5 worm cellular contexts compared by ENCODE assay signal in the genomic region with DNA sequence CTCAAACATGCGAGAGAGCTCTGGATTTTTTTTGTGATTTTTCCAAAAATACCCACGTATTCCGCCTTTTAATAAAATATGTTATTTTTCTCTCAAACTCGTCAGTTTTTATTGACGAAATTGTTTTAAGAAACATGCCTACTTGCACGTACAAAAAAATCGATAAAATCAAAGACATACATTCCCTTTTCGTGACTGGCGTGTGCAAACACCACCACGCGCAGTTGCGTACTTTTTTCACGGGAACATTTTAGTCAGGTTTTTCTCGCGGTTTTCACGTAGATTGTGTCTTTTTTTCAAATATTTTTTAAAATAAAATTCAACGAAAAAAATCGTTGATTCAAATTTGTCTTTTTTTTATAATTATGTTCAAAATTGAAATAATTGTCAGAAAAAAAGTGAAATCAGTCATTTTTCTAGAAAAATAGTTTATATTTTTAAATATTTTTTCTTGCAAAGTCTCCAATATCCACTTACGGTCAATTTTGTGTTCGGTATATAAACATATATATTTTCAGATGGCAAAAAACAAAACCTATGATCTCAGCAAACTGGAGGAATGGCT.
TF ChIP-seq lines count a peak whose summit lies in the region.

TSS of gene M02E1.1 (plus strand) at position 515 of the 565 bp plus-strand sequence.

TF ChIP-seq in whole organism, L1 larva, 84 proteins besides CTCF, POLR2A, EP300 and RAD21 (continues in another document):
- TF ChIP-seq pag-3 (tag; optimal IDR thresholded peaks at IDR 0.05; lab: Kevin White, UChicago; ENCODE audit: borderline replicate concordance, insufficient read depth) (no peak), nhr-19 (GFP tag; conservative IDR thresholded peaks at IDR 0.05; lab: Robert Waterston, UW) (no peak), ama-1 (optimal IDR thresholded peaks at IDR 0.05; lab: Kevin White, UChicago) (no peak), blmp-1 (tag; optimal IDR thresholded peaks at IDR 0.05; lab: Kevin White, UChicago) (peak; percentile 45), lin-39 (tag; optimal IDR thresholded peaks at IDR 0.05; lab: Kevin White, UChicago) (no peak), lsy-2 (tag; optimal IDR thresholded peaks at IDR 0.05; lab: Kevin White, UChicago) (peak; percentile 22 to 51), unc-98 (GFP tag; IDR thresholded peaks at IDR 0.05; lab: Robert Waterston, UW) (no peak), dsc-1 (tag; optimal IDR thresholded peaks at IDR 0.05; lab: Kevin White, UChicago) (peak; percentile 20), lin-15B (tag; optimal IDR thresholded peaks at IDR 0.05; lab: Kevin White, UChicago) (no peak), vab-15 (tag; optimal IDR thresholded peaks at IDR 0.05; lab: Kevin White, UChicago) (no peak), hlh-17 (GFP tag; optimal IDR thresholded peaks at IDR 0.05; lab: Kevin White, UChicago; ENCODE audit: borderline replicate concordance) (no peak), lin-13 (GFP tag; optimal IDR thresholded peaks at IDR 0.05; lab: Kevin White, UChicago) (no peak), unc-30 (tag; optimal IDR thresholded peaks at IDR 0.05; lab: Kevin White, UChicago) (no peak), nhr-237 (tag; optimal IDR thresholded peaks at IDR 0.05; lab: Kevin White, UChicago) (no peak), nhr-12 (tag; optimal IDR thresholded peaks at IDR 0.05; lab: Kevin White, UChicago) (no peak), unc-130 (tag; optimal IDR thresholded peaks at IDR 0.05; lab: Kevin White, UChicago) (no peak), pqm-1 (tag; optimal IDR thresholded peaks at IDR 0.05; lab: Kevin White, UChicago) (no peak)

TF ChIP-seq in whole organism, L3 larva, 47 proteins besides CTCF, POLR2A, EP300 and RAD21:
- TF ChIP-seq eor-1 (tag; optimal IDR thresholded peaks at IDR 0.05; lab: Kevin White, UChicago) (no peak), pqm-1 (tag; optimal IDR thresholded peaks at IDR 0.05; lab: Kevin White, UChicago) (no peak), snpc-4 (tag; optimal IDR thresholded peaks at IDR 0.05; lab: Kevin White, UChicago) (no peak), nhr-25 (tag; optimal IDR thresholded peaks at IDR 0.05; lab: Kevin White, UChicago) (peak; percentile 9), pha-4 (tag; optimal IDR thresholded peaks at IDR 0.05; lab: Kevin White, UChicago) (peak; percentile 47), ama-1 (optimal IDR thresholded peaks at IDR 0.05; lab: Kevin White, UChicago) (peak; percentile 26), nfya-1 (tag; optimal IDR thresholded peaks at IDR 0.05; lab: Kevin White, UChicago; ENCODE audit: insufficient read depth) (peak; percentile 36), ceh-28 (tag; optimal IDR thresholded peaks at IDR 0.05; lab: Kevin White, UChicago) (peak; percentile 76), hmg-11 (tag; optimal IDR thresholded peaks at IDR 0.05; lab: Kevin White, UChicago) (peak; percentile 46), ceh-16 (tag; optimal IDR thresholded peaks at IDR 0.05; lab: Kevin White, UChicago) (no peak), nhr-23 (tag; optimal IDR thresholded peaks at IDR 0.05; lab: Kevin White, UChicago) (peak; percentile 50), elt-2 (tag; optimal IDR thresholded peaks at IDR 0.05; lab: Kevin White, UChicago) (peak; percentile 11)
TF ChIP-seq in whole organism, L3 larva: peak in this region for 8.

TF ChIP-seq in whole organism, early embryonic, 17 proteins besides CTCF, POLR2A, EP300 and RAD21:
- peak; percentile 2 for TF ChIP-seq F13C5.2 (tag; optimal IDR thresholded peaks at IDR 0.05; lab: Kevin White, UChicago)
- TF ChIP-seq tbx-37 (GFP tag; conservative IDR thresholded peaks at IDR 0.05; lab: Robert Waterston, UW): no peak
- no peak for TF ChIP-seq ceh-13 (GFP tag; optimal IDR thresholded peaks at IDR 0.05; lab: Kevin White, UChicago)
- TF ChIP-seq tbx-11 (GFP tag; IDR thresholded peaks at IDR 0.05; lab: Robert Waterston, UW): no peak
- no peak for TF ChIP-seq hnd-1 (tag; optimal IDR thresholded peaks at IDR 0.05; lab: Kevin White, UChicago)

TF ChIP-seq in whole organism, midembryonic, 9 proteins besides CTCF, POLR2A, EP300 and RAD21:
- TF ChIP-seq klf-2 (GFP tag; conservative IDR thresholded peaks at IDR 0.05; lab: Robert Waterston, UW) (no peak), cog-1 (tag; optimal IDR thresholded peaks at IDR 0.05; lab: Kevin White, UChicago) (peak; percentile 15), ztf-29 (GFP tag; IDR thresholded peaks at IDR 0.05; lab: Robert Waterston, UW) (no peak), T22C8.4 (GFP tag; IDR thresholded peaks at IDR 0.05; lab: Robert Waterston, UW) (peak; percentile 88), med-1 (GFP tag; optimal IDR thresholded peaks at IDR 0.05; lab: Kevin White, UChicago; ENCODE audit: insufficient read depth) (no peak), ztf-23 (GFP tag; IDR thresholded peaks at IDR 0.05; lab: Robert Waterston, UW) (no peak), tab-1 (GFP tag; IDR thresholded peaks at IDR 0.05; lab: Robert Waterston, UW) (no peak), flt-1 (GFP tag; IDR thresholded peaks at IDR 0.05; lab: Robert Waterston, UW) (no peak)

TF ChIP-seq in whole organism, young adult, 124 proteins besides CTCF, POLR2A, EP300 and RAD21:
- TF ChIP-seq lsy-27 (tag; optimal IDR thresholded peaks at IDR 0.05; lab: Kevin White, UChicago; ENCODE audit: borderline replicate concordance, insufficient read depth) (peak; percentile 10), mcd-1 (GFP tag; IDR thresholded peaks at IDR 0.05; lab: Robert Waterston, UW) (no peak), cebp-1 (GFP tag; IDR thresholded peaks at IDR 0.05; lab: Robert Waterston, UW) (no peak), cebp-1 (tag; optimal IDR thresholded peaks at IDR 0.05; lab: Kevin White, UChicago) (peak; percentile 16), lin-40 (tag; optimal IDR thresholded peaks at IDR 0.05; lab: Kevin White, UChicago) (peak; percentile 30), hsf-1 (GFP tag; IDR thresholded peaks at IDR 0.05; lab: Robert Waterston, UW) (no peak), attf-5 (GFP tag; optimal IDR thresholded peaks at IDR 0.05; lab: Kevin White, UChicago) (peak; percentile 52)

Comparison
In these comparisons a context has a peak if more than half of its experiments do, and no peak if none do; other contexts are left out.
1. Of the 8 proteins assayed by ChIP-seq in both whole organism, young adult and whole organism, L1 larva: peak only in whole organism, young adult: none; only in whole organism, L1 larva: dpl-1, efl-1, nhr-90 and snpc-4; in both: none; in neither: 3; mixed calls (peak in some experiments, not most) for 1.